Worm (Caenorhabditis elegans): ENCODE results near the gene F08G12.5.

F08G12.5 gene

ce11 chrX:11286246-11286645, 23.8 kb downstream of the F08G12.5 start, which contains the start of gene F38B2.3:
TSS of gene F38B2.3 (minus strand) at chrX:11286346.
- no peak for TF ChIP-seq nhr-25 (tag; optimal IDR thresholded peaks at IDR 0.05)
- TF ChIP-seq R02D3.7 (tag; optimal IDR thresholded peaks at IDR 0.05), result no peak
- no peak for TF ChIP-seq fos-1 (tag; optimal IDR thresholded peaks at IDR 0.05)
- TF ChIP-seq skn-1 (tag; optimal IDR thresholded peaks at IDR 0.05), result no peak
- no peak for TF ChIP-seq fkh-10 (GFP tag; optimal IDR thresholded peaks at IDR 0.05)
- TF ChIP-seq zag-1 (tag; optimal IDR thresholded peaks at IDR 0.05), result no peak
- TF ChIP-seq elt-3 (tag; optimal IDR thresholded peaks at IDR 0.05), result no peak
- no peak for TF ChIP-seq ceh-28 (tag; optimal IDR thresholded peaks at IDR 0.05)
- no peak for TF ChIP-seq ztf-11 (tag; optimal IDR thresholded peaks at IDR 0.05)
- TF ChIP-seq egl-27 (tag; optimal IDR thresholded peaks at IDR 0.05), result no peak
- TF ChIP-seq snpc-4 (tag; optimal IDR thresholded peaks at IDR 0.05), result no peak
- TF ChIP-seq sea-2 (GFP tag; optimal IDR thresholded peaks at IDR 0.05), result no peak
- no peak for TF ChIP-seq nhr-237 (tag; optimal IDR thresholded peaks at IDR 0.05)

DNA sequence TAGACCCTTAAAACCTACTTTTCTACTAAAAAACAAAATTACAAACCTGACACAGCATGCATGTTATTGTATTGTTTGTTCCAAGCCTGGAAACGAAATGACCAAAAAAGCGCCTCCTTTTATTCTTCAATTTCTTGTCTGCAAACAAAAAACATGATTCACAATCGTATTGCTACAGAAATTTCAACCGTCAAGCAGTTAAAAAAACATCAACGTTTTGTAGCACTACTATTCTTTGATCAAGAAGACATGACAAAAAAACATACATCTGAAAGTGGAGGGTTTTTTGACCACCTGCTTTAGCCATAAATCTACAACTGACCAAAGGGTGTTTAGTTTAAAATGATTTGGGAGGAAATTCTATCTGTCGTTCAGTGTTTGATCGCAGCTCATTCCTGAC, 28.9 kb downstream of the F08G12.5 start, which contains the start of gene F38B2.6:
Gene F38B2.6, minus strand, starts transcription at position 101 of the 400 bp plus-strand sequence.
- TF ChIP-seq egl-5 (tag; optimal IDR thresholded peaks at IDR 0.05) (no peak), pha-4 (tag; optimal IDR thresholded peaks at IDR 0.05) (no peak), nhr-23 (tag; optimal IDR thresholded peaks at IDR 0.05) (no peak), fkh-10 (GFP tag; optimal IDR thresholded peaks at IDR 0.05) (no peak), nhr-28 (tag; optimal IDR thresholded peaks at IDR 0.05) (no peak), R02D3.7 (tag; optimal IDR thresholded peaks at IDR 0.05) (no peak), aly-2 (tag; optimal IDR thresholded peaks at IDR 0.05) (no peak), eor-1 (tag; optimal IDR thresholded peaks at IDR 0.05) (no peak), ceh-9 (tag; optimal IDR thresholded peaks at IDR 0.05) (no peak), egl-27 (tag; optimal IDR thresholded peaks at IDR 0.05) (no peak), elt-3 (tag; optimal IDR thresholded peaks at IDR 0.05) (no peak)

DNA sequence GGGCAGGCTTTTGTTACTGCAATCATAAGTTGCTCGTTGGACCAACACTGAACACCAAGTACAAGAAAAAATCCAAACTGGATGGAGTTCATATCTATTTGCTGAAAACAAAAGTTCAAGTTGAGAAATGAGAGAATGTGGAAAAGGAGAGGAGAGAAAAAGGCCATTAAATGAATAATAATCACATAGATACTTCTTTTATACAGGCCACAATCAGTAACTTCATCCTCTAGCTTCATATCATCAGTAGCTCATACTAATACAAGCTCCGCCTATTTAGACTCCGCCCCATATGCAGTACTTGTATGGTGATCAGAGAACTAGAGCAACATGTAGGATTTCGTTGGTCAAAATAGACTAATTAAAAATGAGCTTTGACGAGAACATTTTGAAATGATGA, 30.8 kb downstream of the F08G12.5 start, which contains the start of gene F38B2.2:
Gene F38B2.2, minus strand, starts transcription at position 101 of the 400 bp plus-strand sequence.
- TF ChIP-seq unc-62 (GFP tag; optimal IDR thresholded peaks at IDR 0.05) (no peak), pqm-1 (tag; optimal IDR thresholded peaks at IDR 0.05) (no peak), ama-1 (optimal IDR thresholded peaks at IDR 0.05) (no peak), ZK546.5 (tag; optimal IDR thresholded peaks at IDR 0.05) (no peak), egl-5 (tag; optimal IDR thresholded peaks at IDR 0.05) (no peak), unc-39 (tag; optimal IDR thresholded peaks at IDR 0.05) (no peak), lin-15B (tag; optimal IDR thresholded peaks at IDR 0.05) (no peak), nhr-25 (tag; optimal IDR thresholded peaks at IDR 0.05) (no peak), ceh-16 (tag; optimal IDR thresholded peaks at IDR 0.05) (no peak), nfya-1 (tag; optimal IDR thresholded peaks at IDR 0.05; ENCODE audit: insufficient read depth) (no peak), elt-3 (tag; optimal IDR thresholded peaks at IDR 0.05) (no peak)

DNA sequence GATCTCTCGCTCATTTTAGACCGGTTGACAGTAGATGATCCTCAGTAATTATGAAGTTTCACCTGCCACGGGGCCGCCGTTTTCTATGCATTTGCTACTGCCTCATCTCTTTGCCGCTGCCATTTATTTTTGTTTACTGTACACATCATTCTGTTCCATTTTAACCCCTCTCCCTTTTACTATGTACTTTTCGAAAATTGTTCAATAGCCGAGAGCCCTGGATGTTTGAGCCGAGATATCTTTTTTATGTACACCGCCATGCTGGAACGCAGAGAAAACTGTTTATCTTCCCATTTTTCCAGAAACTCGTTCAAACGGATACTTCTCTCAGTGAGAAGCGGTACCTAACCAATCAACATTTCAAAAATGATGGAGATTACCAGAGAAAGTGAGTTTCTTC, 39.2 kb downstream of the F08G12.5 start, which contains the start of gene ifa-1:
Gene ifa-1, plus strand, starts transcription at position 301 of the 400 bp plus-strand sequence.
- TF ChIP-seq nhr-67 (tag; optimal IDR thresholded peaks at IDR 0.05) (no peak), pha-4 (tag; optimal IDR thresholded peaks at IDR 0.05) (no peak), ceh-9 (tag; optimal IDR thresholded peaks at IDR 0.05) (no peak), nhr-76 (tag; optimal IDR thresholded peaks at IDR 0.05) (no peak), nhr-77 (tag; optimal IDR thresholded peaks at IDR 0.05) (no peak), mml-1 (tag; optimal IDR thresholded peaks at IDR 0.05) (no peak)

ce11 chrX:11268970-11269369, 41.1 kb downstream of the F08G12.5 start, which contains the start of gene C03A3.3:
TSS of gene C03A3.3 (minus strand) at chrX:11269070.
- TF ChIP-seq nhr-77 (tag; optimal IDR thresholded peaks at IDR 0.05) (no peak), nhr-25 (tag; optimal IDR thresholded peaks at IDR 0.05) (no peak)

DNA sequence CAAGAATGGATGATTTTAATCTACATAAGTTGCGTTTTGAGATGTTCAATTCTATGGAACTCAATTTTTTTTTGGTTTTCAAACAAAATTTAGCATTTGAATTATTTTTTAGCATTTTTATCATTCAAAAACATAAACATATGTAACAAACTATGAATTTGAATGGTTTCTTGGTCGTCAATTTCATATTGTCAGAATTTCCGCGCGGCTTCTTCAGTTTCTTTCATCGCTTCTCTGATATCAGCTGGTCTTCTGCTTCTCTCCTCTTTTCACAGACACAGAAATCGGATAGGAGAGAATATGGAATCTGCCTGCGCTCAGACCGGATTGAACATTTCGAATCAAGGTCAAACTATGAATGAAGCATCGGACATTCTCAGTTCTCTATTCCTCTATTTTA, 43.4 kb downstream of the F08G12.5 start, which contains the start of gene C03A3.9:
Gene C03A3.9, plus strand, starts transcription at position 301 of the 400 bp plus-strand sequence.
- TF ChIP-seq ZK546.5 (tag; optimal IDR thresholded peaks at IDR 0.05) (no peak), nhr-25 (tag; optimal IDR thresholded peaks at IDR 0.05) (peak; percentile 21)

Data from whole organism, L3 larva.